Worm (Caenorhabditis elegans): Measurements from ENCODE around the gene K07E3.1.

The K07E3.1 gene

DNA sequence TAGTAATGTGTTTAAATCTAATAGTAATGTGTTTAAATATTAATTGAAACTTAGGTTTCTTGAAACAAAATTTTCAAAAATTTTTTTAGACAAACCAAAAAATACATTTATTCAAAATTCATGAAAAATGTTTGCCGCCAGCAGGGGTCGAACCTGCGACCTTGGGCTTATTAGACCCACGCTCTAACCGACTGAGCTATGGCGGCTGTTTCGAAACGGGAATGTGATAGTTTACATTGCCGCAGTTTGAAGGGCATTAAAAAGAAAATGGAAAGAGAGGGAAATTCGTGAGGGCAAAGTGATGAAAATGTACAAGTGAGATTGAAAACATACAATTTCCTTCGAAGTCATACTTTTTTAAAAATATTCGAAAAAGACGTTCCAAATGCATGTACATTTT, 46.3 kb downstream of the K07E3.1 start:
- no peak for TF ChIP-seq daf-16 (GFP tag; optimal IDR thresholded peaks at IDR 0.05)
- peak; percentile 34 for TF ChIP-seq daf-16 (tag; optimal IDR thresholded peaks at IDR 0.05)
- no peak for TF ChIP-seq nhr-6 (tag; optimal IDR thresholded peaks at IDR 0.05)
- TF ChIP-seq F26F4.8 (GFP tag; conservative IDR thresholded peaks at IDR 0.05) = 0 out of 2 replicates have a peak, but pooled peaks have one; percentile 61
- TF ChIP-seq pha-4 (GFP tag; IDR thresholded peaks at IDR 0.05) = peak; percentile 71; the same call in 1 of the 2 replicates
- no peak for TF ChIP-seq pha-4 (tag; optimal IDR thresholded peaks at IDR 0.05)
- TF ChIP-seq spr-3 (GFP tag; optimal IDR thresholded peaks at IDR 0.05) = no peak
- 0 out of 2 replicates have a peak, but pooled peaks have one; percentile 8 for TF ChIP-seq nhr-42 (GFP tag; IDR thresholded peaks at IDR 0.05)
- peak; percentile 65 for TF ChIP-seq dve-1 (tag; optimal IDR thresholded peaks at IDR 0.05; ENCODE audit: insufficient read depth)
- peak; percentile 72 for TF ChIP-seq mes-2 (tag; optimal IDR thresholded peaks at IDR 0.05; ENCODE audit: poor library complexity, severe bottlenecking)
- TF ChIP-seq ZK337.2 (GFP tag; IDR thresholded peaks at IDR 0.05) = peak; percentile 68; the same call in 1 of the 2 replicates
- TF ChIP-seq lin-38 (GFP tag; IDR thresholded peaks at IDR 0.05) = peak; percentile 50
- no peak for TF ChIP-seq ceh-82 (tag; optimal IDR thresholded peaks at IDR 0.05)
- TF ChIP-seq zfp-3 (GFP tag; conservative IDR thresholded peaks at IDR 0.05) = 0 out of 2 replicates have a peak, but pooled peaks have one; percentile 41
- peak; percentile 78 for TF ChIP-seq egl-43 (GFP tag; IDR thresholded peaks at IDR 0.05)
- TF ChIP-seq mep-1 (tag; optimal IDR thresholded peaks at IDR 0.05) = peak; percentile 64
- TF ChIP-seq T26A8.4 (GFP tag; IDR thresholded peaks at IDR 0.05) = peak; percentile 22; the same call in 1 of the 2 replicates
- TF ChIP-seq mxl-2 (GFP tag; conservative IDR thresholded peaks at IDR 0.05) = no peak
- TF ChIP-seq ceh-28 (tag; optimal IDR thresholded peaks at IDR 0.05) = no peak
- peak; percentile 21 for TF ChIP-seq nhr-28 (tag; optimal IDR thresholded peaks at IDR 0.05)
- no peak for TF ChIP-seq zfp-2 (tag; optimal IDR thresholded peaks at IDR 0.05)
- TF ChIP-seq madf-9 (GFP tag; conservative IDR thresholded peaks at IDR 0.05) = peak; percentile 35; the same call in 1 of the 2 replicates
- TF ChIP-seq php-3 (GFP tag; IDR thresholded peaks at IDR 0.05) = peak; percentile 44; the same call in 1 of the 2 replicates
- TF ChIP-seq lin-29 (GFP tag; IDR thresholded peaks at IDR 0.05) = 0 out of 2 replicates have a peak, but pooled peaks have one; percentile 17
- TF ChIP-seq dpl-1 (GFP tag; optimal IDR thresholded peaks at IDR 0.05) = no peak
- TF ChIP-seq ctbp-1 (GFP tag; IDR thresholded peaks at IDR 0.05) = 0 out of 2 replicates have a peak, but pooled peaks have one; percentile 25
- TF ChIP-seq lin-39 (tag; optimal IDR thresholded peaks at IDR 0.05) = no peak
- TF ChIP-seq ceh-20 (GFP tag; IDR thresholded peaks at IDR 0.05) = peak; percentile 50; the same call in 1 of the 2 replicates
- TF ChIP-seq hlh-30 (tag; optimal IDR thresholded peaks at IDR 0.05; ENCODE audit: insufficient read depth) = peak; percentile 50
- TF ChIP-seq nhr-41 (GFP tag; IDR thresholded peaks at IDR 0.05) = 0 out of 2 replicates have a peak, but pooled peaks have one; percentile 9
- TF ChIP-seq arid-1 (GFP tag; conservative IDR thresholded peaks at IDR 0.05) = peak; percentile 57; the same call in 1 of the 2 replicates
- no peak for TF ChIP-seq skn-1 (tag; optimal IDR thresholded peaks at IDR 0.05)
- no peak for TF ChIP-seq fos-1 (tag; optimal IDR thresholded peaks at IDR 0.05)
- TF ChIP-seq vab-7 (GFP tag; IDR thresholded peaks at IDR 0.05) = peak; percentile 72
- TF ChIP-seq gei-8 (GFP tag; optimal IDR thresholded peaks at IDR 0.05) = no peak
- peak in 1 of 2 experiments; percentile 53 for TF ChIP-seq lsy-2 (tag; optimal IDR thresholded peaks at IDR 0.05)
- peak; percentile 9 for TF ChIP-seq ztf-7 (tag; optimal IDR thresholded peaks at IDR 0.05)
- 0 out of 4 replicates have a peak, but pooled peaks of 1 of the 2 experiments have one; percentile 25 for TF ChIP-seq madf-5 (GFP tag; IDR thresholded peaks at IDR 0.05)
- TF ChIP-seq hmg-1.1 (GFP tag; IDR thresholded peaks at IDR 0.05) = peak; percentile 7
- TF ChIP-seq aha-1 (tag) = peak; percentile 2
- no peak for TF ChIP-seq spr-1 (tag; optimal IDR thresholded peaks at IDR 0.05)
- no peak for TF ChIP-seq aly-2 (tag; optimal IDR thresholded peaks at IDR 0.05)
- 0 out of 2 replicates have a peak, but pooled peaks have one; percentile 60 for TF ChIP-seq dmd-8 (GFP tag; IDR thresholded peaks at IDR 0.05)
- TF ChIP-seq Y75B8A.6 (GFP tag; IDR thresholded peaks at IDR 0.05) = 0 out of 2 replicates have a peak, but pooled peaks have one; percentile 35
- no peak for TF ChIP-seq ztf-11 (tag; optimal IDR thresholded peaks at IDR 0.05)
- no peak for TF ChIP-seq T20F7.1 (GFP tag; optimal IDR thresholded peaks at IDR 0.05)
- no peak for TF ChIP-seq ZK546.5 (tag; optimal IDR thresholded peaks at IDR 0.05)
- peak; percentile 63; the same call in 1 of the 2 replicates for TF ChIP-seq ceh-44 (GFP tag; IDR thresholded peaks at IDR 0.05)
- peak; percentile 73 for TF ChIP-seq snpc-1.2 (GFP tag; IDR thresholded peaks at IDR 0.05)
- no peak for TF ChIP-seq nhr-11 (tag; optimal IDR thresholded peaks at IDR 0.05)
